Worm (Caenorhabditis elegans): ENCODE results near the gene col-43.

DNA sequence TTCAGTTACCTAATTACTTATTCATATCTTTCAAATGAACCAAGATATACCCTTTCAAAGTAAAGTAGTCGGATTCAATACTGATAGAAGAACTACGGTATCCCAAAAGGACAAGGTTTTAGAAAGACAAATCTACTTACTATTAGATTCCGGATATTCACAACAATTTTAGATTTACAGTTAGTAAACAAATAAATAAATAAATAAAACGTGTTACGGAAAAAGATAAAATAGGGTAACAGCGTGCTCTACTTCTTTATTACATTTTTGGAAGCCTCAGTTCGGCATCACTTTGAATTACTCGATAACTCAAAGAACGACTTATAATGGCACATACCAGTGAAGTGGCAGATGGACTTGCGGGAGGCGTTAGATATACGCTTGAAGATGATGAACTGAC, 45.7 kb downstream of the col-43 start, which contains the start of gene Y97E10AR.8:
- no peak for TF ChIP-seq him-1 (tag; optimal IDR thresholded peaks at IDR 0.05)
- no peak for TF ChIP-seq unc-62 (GFP tag; optimal IDR thresholded peaks at IDR 0.05)
- TF ChIP-seq Y53F4B.3 (GFP tag; IDR thresholded peaks at IDR 0.05) = no peak
- no peak for TF ChIP-seq ama-1 (optimal IDR thresholded peaks at IDR 0.05)
- no peak for TF ChIP-seq ama-1 (GFP tag; optimal IDR thresholded peaks at IDR 0.05)
- TF ChIP-seq nhr-90 (tag; optimal IDR thresholded peaks at IDR 0.05) = no peak
